Worm (Caenorhabditis elegans): ENCODE measurements around the gene ZK177.2.

DNA sequence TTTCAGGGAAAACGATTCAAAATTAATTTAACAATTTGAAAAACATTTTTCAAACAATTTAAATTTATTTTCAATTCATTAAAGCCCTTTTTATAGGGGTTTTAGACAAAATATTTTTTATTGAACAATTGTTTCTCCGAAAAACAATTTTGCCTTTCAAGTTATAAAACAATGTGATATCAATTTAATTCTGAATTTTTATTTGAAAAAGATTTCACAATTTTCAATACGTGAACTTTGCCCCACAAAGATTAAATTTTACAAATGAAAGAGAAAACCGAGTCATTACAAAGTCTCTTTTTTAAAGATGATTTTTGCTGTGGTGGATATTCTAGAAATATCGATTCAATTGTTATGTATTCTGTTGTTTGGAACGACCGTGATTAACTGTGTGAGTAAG is at the start of gene ZK177.2:
- TF ChIP-seq ama-1 (optimal IDR thresholded peaks at IDR 0.05), result no peak
- no peak for TF ChIP-seq hmg-4 (GFP tag; optimal IDR thresholded peaks at IDR 0.05)
